Worm (Caenorhabditis elegans): ENCODE data around the gene let-756.

let-756 gene

DNA sequence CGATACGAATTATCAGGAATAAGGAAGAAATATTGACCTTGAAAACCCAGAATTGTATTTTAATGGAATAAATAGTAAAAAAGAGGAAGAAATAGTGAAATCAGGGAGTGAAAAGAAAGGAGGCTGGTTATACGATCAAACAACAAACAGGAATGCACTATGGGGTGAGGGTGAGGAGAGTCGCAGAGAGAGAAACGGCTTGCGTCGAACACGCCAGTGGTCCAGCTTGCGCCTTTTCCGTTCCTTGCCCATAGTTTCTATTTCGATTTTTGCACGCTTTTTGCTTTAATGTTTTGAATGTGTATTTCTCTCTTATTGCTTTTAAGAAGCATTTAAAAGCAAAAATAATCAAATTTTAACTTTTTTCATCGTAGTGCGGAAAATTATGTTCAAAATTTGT lies 46.7 kb downstream of the let-756 start (continued):
- TF ChIP-seq ets-5 (GFP tag; IDR thresholded peaks at IDR 0.05) (no peak), zip-4 (GFP tag; optimal IDR thresholded peaks at IDR 0.05) (no peak), jun-1 (tag; optimal IDR thresholded peaks at IDR 0.05) (peak; percentile 56), nhr-47 (tag; optimal IDR thresholded peaks at IDR 0.05) (peak; percentile 65), sox-4 (tag; optimal IDR thresholded peaks at IDR 0.05) (no peak), blmp-1 (tag; optimal IDR thresholded peaks at IDR 0.05) (peak; percentile 93), snpc-4 (tag; optimal IDR thresholded peaks at IDR 0.05) (no peak), ztf-11 (tag; optimal IDR thresholded peaks at IDR 0.05) (no peak), hpl-2 (GFP tag; optimal IDR thresholded peaks at IDR 0.05) (peak; percentile 49), pag-3 (tag; optimal IDR thresholded peaks at IDR 0.05; ENCODE audit: borderline replicate concordance, insufficient read depth) (no peak), ceh-82 (tag; optimal IDR thresholded peaks at IDR 0.05) (peak; percentile 50 to 88 (median 73)), tbx-2 (tag; optimal IDR thresholded peaks at IDR 0.05) (peak; percentile 64), pqm-1 (tag; optimal IDR thresholded peaks at IDR 0.05) (no peak), nhr-76 (tag; optimal IDR thresholded peaks at IDR 0.05) (no peak), ceh-88 (GFP tag; IDR thresholded peaks at IDR 0.05) (peak; percentile 51; the same call in 1 of the 2 replicates), mdl-1 (tag; optimal IDR thresholded peaks at IDR 0.05) (peak in 1 of 2 experiments; percentile 58), F16B12.6 (tag; optimal IDR thresholded peaks at IDR 0.05) (peak; percentile 55), aha-1 (tag; optimal IDR thresholded peaks at IDR 0.05) (no peak), dpl-1 (GFP tag; optimal IDR thresholded peaks at IDR 0.05) (peak; percentile 73 to 79 (median 76)), dsc-1 (tag; optimal IDR thresholded peaks at IDR 0.05) (peak; percentile 29), nhr-85 (tag) (peak; percentile 83), isw-1 (GFP tag; IDR thresholded peaks at IDR 0.05) (peak; percentile 46), mef-2 (tag; optimal IDR thresholded peaks at IDR 0.05) (peak; percentile 7), lin-15B (tag; optimal IDR thresholded peaks at IDR 0.05) (peak; percentile 55), tlp-1 (tag; optimal IDR thresholded peaks at IDR 0.05) (no peak), C04F5.9 (tag; optimal IDR thresholded peaks at IDR 0.05) (no peak), elt-2 (tag; optimal IDR thresholded peaks at IDR 0.05) (no peak), lin-13 (GFP tag; optimal IDR thresholded peaks at IDR 0.05) (peak; percentile 82), nhr-237 (tag; optimal IDR thresholded peaks at IDR 0.05) (no peak), nhr-90 (tag; optimal IDR thresholded peaks at IDR 0.05; ENCODE audit: poor library complexity) (peak; percentile 30), elt-3 (tag; optimal IDR thresholded peaks at IDR 0.05) (peak in 3 of 6 experiments; percentile 18 to 74 (median 60)), C34B4.2 (tag; optimal IDR thresholded peaks at IDR 0.05) (no peak), mep-1 (tag; optimal IDR thresholded peaks at IDR 0.05) (peak; percentile 49), zag-1 (tag; optimal IDR thresholded peaks at IDR 0.05) (peak; percentile 11), unc-130 (tag; optimal IDR thresholded peaks at IDR 0.05) (no peak), unc-62 (GFP tag; optimal IDR thresholded peaks at IDR 0.05) (no peak), hlh-17 (GFP tag; optimal IDR thresholded peaks at IDR 0.05; ENCODE audit: borderline replicate concordance) (no peak), ceh-63 (GFP tag; optimal IDR thresholded peaks at IDR 0.05) (no peak), mab-9 (GFP tag; IDR thresholded peaks at IDR 0.05) (no peak), rnt-1 (tag; optimal IDR thresholded peaks at IDR 0.05) (peak; percentile 83), ceh-8 (GFP tag; optimal IDR thresholded peaks at IDR 0.05) (no peak)

DNA sequence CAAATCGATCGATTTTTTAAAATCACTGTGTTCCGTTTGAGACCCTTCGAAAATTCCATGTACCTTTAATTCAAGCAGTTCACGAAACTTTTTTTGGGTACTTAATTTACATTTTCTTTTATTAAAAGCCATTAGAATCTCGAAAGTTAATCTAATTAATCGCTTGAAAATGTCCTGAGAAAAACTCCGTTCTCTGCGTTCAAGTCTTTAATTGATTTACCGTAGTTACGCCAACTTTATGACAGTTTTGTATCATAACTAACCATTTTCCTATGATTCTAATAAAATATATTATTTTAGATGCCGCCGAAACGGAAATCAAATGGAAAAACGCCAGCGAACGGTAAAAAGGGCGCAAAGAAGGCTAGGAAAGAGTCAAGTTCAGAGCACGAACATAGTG lies 47.3 kb downstream of the let-756 start, which contains the start of gene jhdm-1:
Gene jhdm-1, plus strand, starts transcription at position 301 of the 400 bp plus-strand sequence.
- TF ChIP-seq lin-14 (GFP tag; optimal IDR thresholded peaks at IDR 0.05), result no peak
- no peak for TF ChIP-seq mab-9 (GFP tag; IDR thresholded peaks at IDR 0.05)
- no peak for TF ChIP-seq lsy-2 (tag; optimal IDR thresholded peaks at IDR 0.05)
- TF ChIP-seq aly-2 (tag; optimal IDR thresholded peaks at IDR 0.05), result no peak
- TF ChIP-seq hlh-4 (tag; optimal IDR thresholded peaks at IDR 0.05), result no peak
- no peak for TF ChIP-seq nhr-12 (tag; optimal IDR thresholded peaks at IDR 0.05)
- no peak for TF ChIP-seq ceh-90 (tag; optimal IDR thresholded peaks at IDR 0.05)
- TF ChIP-seq nhr-84 (tag; optimal IDR thresholded peaks at IDR 0.05), result no peak
- TF ChIP-seq dpl-1 (GFP tag; optimal IDR thresholded peaks at IDR 0.05), result no peak
- TF ChIP-seq ceh-88 (GFP tag; IDR thresholded peaks at IDR 0.05), result no peak
- TF ChIP-seq ces-1 (GFP tag; optimal IDR thresholded peaks at IDR 0.05), result no peak
- no peak for TF ChIP-seq grh-1 (GFP tag; IDR thresholded peaks at IDR 0.05)
- TF ChIP-seq unc-86 (tag; optimal IDR thresholded peaks at IDR 0.05), result no peak
- no peak for TF ChIP-seq nhr-20 (tag; optimal IDR thresholded peaks at IDR 0.05)
- TF ChIP-seq lin-39 (tag; optimal IDR thresholded peaks at IDR 0.05), result no peak
- TF ChIP-seq rnt-1 (tag; optimal IDR thresholded peaks at IDR 0.05), result no peak
- no peak for TF ChIP-seq unc-62 (GFP tag; optimal IDR thresholded peaks at IDR 0.05)
- no peak for TF ChIP-seq fkh-10 (GFP tag; optimal IDR thresholded peaks at IDR 0.05)
- TF ChIP-seq ceh-8 (GFP tag; optimal IDR thresholded peaks at IDR 0.05), result no peak
- no peak for TF ChIP-seq nhr-11 (tag; optimal IDR thresholded peaks at IDR 0.05)

All from whole organism, L1 larva.